Worm (Caenorhabditis elegans) whole organism, late embryonic: ENCODE results near the gene Y43F8C.15.
"Not testable (repeated sequence)": the region's sequence is repeated elsewhere in the genome, so short reads cannot be mapped to it uniquely, and the experiment has no call there.

ENCODE experiments used
- C08G9.2 ChIP-seq: sonication (generic microtip); optimal IDR thresholded peaks from 2 replicates; lab custom pipeline; 2016; ENCODE audit warnings: mild to moderate bottlenecking, missing genetic modification characterization, moderate library complexity, missing compliant biosample characterization
- K02D7.2 ChIP-seq: sonication (generic microtip); optimal IDR thresholded peaks from 2 replicates; lab custom pipeline; 2017; ENCODE audit warnings: mild to moderate bottlenecking, missing genetic modification characterization, missing compliant biosample characterization
- K09A11.1 ChIP-seq: sonication (generic microtip); optimal IDR thresholded peaks from 2 replicates; lab custom pipeline; 2017; ENCODE audit warnings: antibody characterized with exemption, mild to moderate bottlenecking, missing genetic modification characterization, missing compliant biosample characterization; ENCODE audit not compliant: insufficient read depth
- ahr-1 ChIP-seq: sonication (generic microtip); optimal IDR thresholded peaks from 2 replicates; lab custom pipeline; 2016; ENCODE audit warnings: missing genetic modification characterization, missing compliant biosample characterization
- ceh-14 ChIP-seq: sonication (generic microtip); optimal IDR thresholded peaks from 2 replicates; lab custom pipeline; 2016; ENCODE audit warnings: missing genotype, missing genetic modification characterization, missing compliant biosample characterization
- ceh-19 ChIP-seq: fragments of 200-800 bp; sonication (Bioruptor generic); optimal IDR thresholded peaks from 2 replicates; lab custom pipeline; 2018; ENCODE audit warnings: mild to moderate bottlenecking, missing genetic modification characterization, missing compliant biosample characterization
- ceh-2 ChIP-seq: sonication (generic microtip); optimal IDR thresholded peaks from 2 replicates; lab custom pipeline; 2016; ENCODE audit warnings: missing genotype, missing genetic modification characterization, missing compliant biosample characterization
- ceh-22 ChIP-seq: sonication (generic microtip); optimal IDR thresholded peaks from 2 replicates; lab custom pipeline; 2017; ENCODE audit warnings: missing biosample characterization, missing genetic modification characterization
- ceh-24 ChIP-seq: sonication (generic microtip); optimal IDR thresholded peaks from 2 replicates; lab custom pipeline; 2016; ENCODE audit warnings: mild to moderate bottlenecking, missing genetic modification characterization, missing compliant biosample characterization
- ceh-30 ChIP-seq: fragments of 150-350 bp; optimal IDR thresholded peaks from 2 replicates; lab custom pipeline; 2014; ENCODE audit warnings: missing biosample characterization, missing genetic modification characterization
- ceh-34 ChIP-seq: sonication (generic microtip); optimal IDR thresholded peaks from 2 replicates; lab custom pipeline; 2016; ENCODE audit warnings: mild to moderate bottlenecking, missing genetic modification characterization, missing compliant biosample characterization
- dmd-4 ChIP-seq: sonication (generic microtip); optimal IDR thresholded peaks from 2 replicates; lab custom pipeline; 2016; ENCODE audit warnings: borderline replicate concordance, missing genetic modification characterization, missing compliant biosample characterization
- ets-4 ChIP-seq: sonication (generic microtip); optimal IDR thresholded peaks from 2 replicates; lab custom pipeline; 2016; ENCODE audit warnings: missing genetic modification characterization, missing compliant biosample characterization
- fkh-10 ChIP-seq: fragments of 150-350 bp; optimal IDR thresholded peaks from 2 replicates; lab custom pipeline; 2014; ENCODE audit warnings: missing biosample characterization, missing genetic modification reagents, missing genetic modification characterization
- fkh-6 ChIP-seq: sonication (generic microtip); optimal IDR thresholded peaks from 2 replicates; lab custom pipeline; 2016; ENCODE audit warnings: missing genetic modification characterization, missing compliant biosample characterization
- gmeb-2 ChIP-seq: sonication (generic microtip); optimal IDR thresholded peaks from 2 replicates; lab custom pipeline; 2016; ENCODE audit warnings: missing genetic modification characterization, inconsistent platforms, missing compliant biosample characterization
- hlh-30 ChIP-seq: sonication (generic microtip); optimal IDR thresholded peaks from 2 replicates; lab custom pipeline; 2017; ENCODE audit warnings: antibody characterized with exemption, missing genetic modification characterization, missing compliant biosample characterization; ENCODE audit not compliant: insufficient read depth
- hlh-6 ChIP-seq: sonication (generic microtip); optimal IDR thresholded peaks from 2 replicates; lab custom pipeline; 2016; ENCODE audit warnings: missing genotype, missing genetic modification characterization, missing compliant biosample characterization
- lin-11 ChIP-seq: fragments of 200-800 bp; sonication (Bioruptor generic); optimal IDR thresholded peaks from 2 replicates; lab custom pipeline; 2018; ENCODE audit warnings: mild to moderate bottlenecking, missing genetic modification characterization, missing compliant biosample characterization
- nfya-1 ChIP-seq: sonication (generic microtip); optimal IDR thresholded peaks from 2 replicates; lab custom pipeline; 2017; ENCODE audit warnings: missing genetic modification characterization, mild to moderate bottlenecking, missing compliant biosample characterization, antibody characterized with exemption, moderate library complexity
- nhr-11 ChIP-seq: fragments of 150-350 bp; optimal IDR thresholded peaks from 2 replicates; lab custom pipeline; 2014; ENCODE audit warnings: missing biosample characterization, missing genetic modification characterization
- nhr-232 ChIP-seq: sonication (generic microtip); optimal IDR thresholded peaks from 2 replicates; lab custom pipeline; 2016; ENCODE audit warnings: missing genetic modification characterization, missing compliant biosample characterization
- npax-4 ChIP-seq: sonication (generic microtip); optimal IDR thresholded peaks from 2 replicates; lab custom pipeline; 2016; ENCODE audit warnings: missing genetic modification characterization, missing compliant biosample characterization
- pag-3 ChIP-seq: sonication (generic microtip); optimal IDR thresholded peaks from 2 replicates; lab custom pipeline; 2016; ENCODE audit warnings: missing compliant biosample characterization, missing genetic modification characterization, borderline replicate concordance
- pat-9 ChIP-seq: fragments of 200-800 bp; sonication (Bioruptor generic); optimal IDR thresholded peaks from 2 replicates; lab custom pipeline; 2018; ENCODE audit warnings: mild to moderate bottlenecking, missing genetic modification characterization, moderate library complexity, missing compliant biosample characterization
- pax-1 ChIP-seq: fragments of 150-350 bp; optimal IDR thresholded peaks from 2 replicates; lab custom pipeline; 2014; ENCODE audit warnings: missing biosample characterization, missing genetic modification characterization
- pha-2 ChIP-seq: sonication (generic microtip); optimal IDR thresholded peaks from 2 replicates; lab custom pipeline; 2017; ENCODE audit warnings: mild to moderate bottlenecking, missing genetic modification characterization, missing compliant biosample characterization
- pqm-1 ChIP-seq: sonication (generic microtip); optimal IDR thresholded peaks from 2 replicates; lab custom pipeline; 2016; ENCODE audit warnings: missing genetic modification characterization, missing compliant biosample characterization
- ref-2 ChIP-seq: sonication (generic microtip); optimal IDR thresholded peaks from 2 replicates; lab custom pipeline; 2016; ENCODE audit warnings: missing genetic modification characterization, missing compliant biosample characterization
- sox-2 ChIP-seq: fragments of 200-800 bp; sonication (Bioruptor generic); IDR thresholded peaks from 2 replicates; pipeline ENCODE4 v1.3.6; 2022; ENCODE audit warnings: missing genetic modification reagents, missing genetic modification characterization, missing compliant biosample characterization
- sox-4 ChIP-seq: sonication (generic microtip); optimal IDR thresholded peaks from 2 replicates; lab custom pipeline; 2017; ENCODE audit warnings: mild to moderate bottlenecking, missing genetic modification characterization, inconsistent platforms, missing compliant biosample characterization
- unc-3 ChIP-seq, 2 experiments: fragments of 200-800 bp in 1 of 2; sonication (Bioruptor generic) in 1 of 2; sonication (generic microtip) in 1 of 2; conservative IDR thresholded peaks in 1 of 2; optimal IDR thresholded peaks in 1 of 2; 2 replicates each; pipeline versions ENCODE4 v1.3.6 to Lab custom; 2016 to 2022; ENCODE audit warnings: missing compliant biosample characterization in 2 of 2, missing genetic modification characterization in 2 of 2, missing genetic modification reagents in 1 of 2
- unc-42 ChIP-seq: sonication (generic microtip); optimal IDR thresholded peaks from 2 replicates; lab custom pipeline; 2016; ENCODE audit warnings: missing genotype, missing genetic modification characterization, missing compliant biosample characterization
- unc-55 ChIP-seq: sonication (generic microtip); optimal IDR thresholded peaks from 2 replicates; lab custom pipeline; 2017; ENCODE audit warnings: missing biosample characterization, missing genetic modification reagents, missing genetic modification characterization

The Y43F8C.15 gene

ce11 chrV:19710514-19710913, at the start of gene Y43F8C.15:
Y43F8C.15 (minus strand) TSS chrV:19710614.
- not testable (repeated sequence) for TF ChIP-seq nhr-232, pqm-1, pag-3 (tag; lab: Kevin White, UChicago)

ce11 chrV:19759282-19759681, 48.9 kb upstream of the Y43F8C.15 start:
- no peak for TF ChIP-seq ceh-34 (tag; lab: Kevin White, UChicago)
- no peak for TF ChIP-seq sox-4 (tag; lab: Kevin White, UChicago)
- no peak for TF ChIP-seq pha-2

- TF ChIP-seq pat-9 (tag; lab: Kevin White, UChicago) (no peak), unc-55 (GFP tag; lab: Kevin White, UChicago) (no peak), unc-42 (tag; lab: Kevin White, UChicago) (no peak), ceh-22 (no peak), pqm-1 (tag; lab: Kevin White, UChicago) (no peak), sox-2 (no peak), hlh-30 (tag; lab: Kevin White, UChicago) (no peak), fkh-6 (tag; lab: Kevin White, UChicago) (no peak), nhr-11 (tag; lab: Kevin White, UChicago) (no peak), hlh-6 (no peak), ref-2 (tag; lab: Kevin White, UChicago) (no peak), C08G9.2 (tag; lab: Kevin White, UChicago) (no peak), gmeb-2 (tag; lab: Kevin White, UChicago) (no peak), npax-4 (tag; lab: Kevin White, UChicago) (no peak), nfya-1 (tag; lab: Kevin White, UChicago) (no peak), ceh-24 (tag; lab: Kevin White, UChicago) (no peak)
Measured at ce11 chrV:19756253-19756652, 45.8 kb upstream of the Y43F8C.15 start, which contains the start of gene W04E12.9. W04E12.9 (plus strand) TSS chrV:19756553.

- TF ChIP-seq K02D7.2: no peak
- no peak for TF ChIP-seq gmeb-2 (tag; lab: Kevin White, UChicago)
- TF ChIP-seq ceh-14: no peak
- no peak for TF ChIP-seq nhr-11 (tag; lab: Kevin White, UChicago)
- no peak for TF ChIP-seq pax-1 (tag; lab: Kevin White, UChicago)
- TF ChIP-seq dmd-4 (tag; lab: Kevin White, UChicago): no peak
- TF ChIP-seq lin-11: no peak
- TF ChIP-seq K09A11.1 (tag; lab: Kevin White, UChicago): no peak
- TF ChIP-seq ahr-1 (tag; lab: Kevin White, UChicago): no peak
- no peak for TF ChIP-seq unc-3 (GFP tag; conservative IDR thresholded peaks at IDR 0.05; lab: Robert Waterston, UW)
- no peak for TF ChIP-seq unc-3 (tag; optimal IDR thresholded peaks at IDR 0.05; lab: Kevin White, UChicago)
- TF ChIP-seq sox-4 (tag; lab: Kevin White, UChicago): no peak
Measured at ce11 chrV:19755260-19755659, 44.8 kb upstream of the Y43F8C.15 start, which contains the start of gene clec-50. clec-50 (minus strand) TSS chrV:19755368.

- TF ChIP-seq ceh-30 (tag; lab: Kevin White, UChicago) (no peak), ceh-14 (no peak), ceh-2 (tag; lab: Kevin White, UChicago) (no peak), unc-3 (GFP tag; conservative IDR thresholded peaks at IDR 0.05; lab: Robert Waterston, UW) (no peak), unc-3 (tag; optimal IDR thresholded peaks at IDR 0.05; lab: Kevin White, UChicago) (no peak), npax-4 (tag; lab: Kevin White, UChicago) (no peak), unc-55 (GFP tag; lab: Kevin White, UChicago) (no peak), fkh-10 (no peak), ceh-34 (tag; lab: Kevin White, UChicago) (no peak), ahr-1 (tag; lab: Kevin White, UChicago) (no peak), hlh-6 (no peak), ets-4 (tag; lab: Kevin White, UChicago) (no peak), fkh-6 (tag; lab: Kevin White, UChicago) (no peak), ceh-19 (GFP tag; lab: Kevin White, UChicago) (no peak)
Measured at ce11 chrV:19754331-19754730, 43.9 kb upstream of the Y43F8C.15 start.
